Fruit fly (Drosophila melanogaster): ENCODE measurements around the gene CG12523.

The CG12523 gene

DNA sequence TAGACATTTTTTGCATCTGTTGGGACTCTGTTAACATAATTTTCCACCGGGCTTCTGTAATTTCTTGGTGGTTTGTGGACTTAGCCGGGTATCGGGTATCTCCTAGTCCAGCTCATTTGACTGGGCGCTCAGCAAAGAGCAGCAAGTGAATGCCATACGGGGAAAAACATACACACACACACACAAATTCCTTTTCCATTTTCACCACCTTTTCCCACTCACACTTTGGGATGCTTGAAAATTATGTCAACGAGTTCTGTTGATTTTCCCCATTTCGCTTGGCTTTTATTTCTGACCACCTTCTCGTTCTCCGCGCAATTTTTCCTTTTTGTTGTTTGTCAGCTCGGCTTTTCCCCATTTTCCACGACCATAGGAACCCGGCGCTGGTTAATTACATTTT lies 10.9 kb downstream of the CG12523 start:
- TF ChIP-seq Mio (GFP tag; optimal IDR thresholded peaks at IDR 0.05) (no peak), GATAd (GFP tag; optimal IDR thresholded peaks at IDR 0.05) (no peak), dl (GFP tag; optimal IDR thresholded peaks at IDR 0.05; ENCODE audit: insufficient read depth in 1 of 2, partially characterized antibody in 2 of 2) (no peak), N (GFP tag; optimal IDR thresholded peaks at IDR 0.05) (no peak), OdsH (GFP tag; optimal IDR thresholded peaks at IDR 0.05) (no peak), CG32264 (GFP tag; optimal IDR thresholded peaks at IDR 0.05) (no peak), sv (GFP tag; optimal IDR thresholded peaks at IDR 0.05) (no peak), psq (GFP tag; optimal IDR thresholded peaks at IDR 0.05) (no peak), CrebA (GFP tag; optimal IDR thresholded peaks at IDR 0.05; ENCODE audit: borderline replicate concordance) (no peak), HLH106 (tag; optimal IDR thresholded peaks at IDR 0.05) (no peak), CG9705 (GFP tag; optimal IDR thresholded peaks at IDR 0.05) (no peak), Hnf4 (GFP tag; optimal IDR thresholded peaks at IDR 0.05) (no peak)

- TF ChIP-seq HLH106 (tag; optimal IDR thresholded peaks at IDR 0.05): peak; percentile 7
- no peak for TF ChIP-seq Dif (GFP tag; optimal IDR thresholded peaks at IDR 0.05; ENCODE audit: partially characterized antibody)
These were observed 11.9 kb downstream of the CG12523 start for dm6 chr3L:10812903-10813302.

DNA sequence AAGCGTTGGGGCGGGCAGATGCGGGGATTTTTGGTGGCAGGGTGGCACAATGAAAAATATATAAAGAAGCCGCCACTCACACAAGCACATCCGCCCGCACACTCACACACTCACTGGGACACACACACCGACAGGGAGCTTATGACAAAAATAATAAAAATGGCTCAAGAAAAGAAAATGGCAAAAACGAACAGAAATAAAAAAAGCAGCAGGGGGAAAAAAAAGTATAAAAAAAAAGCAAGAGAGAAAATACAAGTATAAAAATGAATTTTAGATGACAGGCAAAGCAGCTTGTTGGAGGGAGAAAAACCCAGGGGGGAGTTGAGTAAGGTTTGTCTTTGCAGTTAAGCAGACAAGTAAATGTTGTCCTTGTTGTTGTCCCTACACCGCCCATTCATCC lies 12.9 kb downstream of the CG12523 start:
- TF ChIP-seq Vsx2 (GFP tag; optimal IDR thresholded peaks at IDR 0.05; ENCODE audit: partially characterized antibody) (no peak), Sp1 (GFP tag; optimal IDR thresholded peaks at IDR 0.05) (peak; percentile 18), Myc (optimal IDR thresholded peaks at IDR 0.05) (no peak), N (GFP tag; optimal IDR thresholded peaks at IDR 0.05) (no peak), dsf (GFP tag; optimal IDR thresholded peaks at IDR 0.05; ENCODE audit: borderline replicate concordance) (no peak), rgr (GFP tag; optimal IDR thresholded peaks at IDR 0.05) (no peak)

DNA sequence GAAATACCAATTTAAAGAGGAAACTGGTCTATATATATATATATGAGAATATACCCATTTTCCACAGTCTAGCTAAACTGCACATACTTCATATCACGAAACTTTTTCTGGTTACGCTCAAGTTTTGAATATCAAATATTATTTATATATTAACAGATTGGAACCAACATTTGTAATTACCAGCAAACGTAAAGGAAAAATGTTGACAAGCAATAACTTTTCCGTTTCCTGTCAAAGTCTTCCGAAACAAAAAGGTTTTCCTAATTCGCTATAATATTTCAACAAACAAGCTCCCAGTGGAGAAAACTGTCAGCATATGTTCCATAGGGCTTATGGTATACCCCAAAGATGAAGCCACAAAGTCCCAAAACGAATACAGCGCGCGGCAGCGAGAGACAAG lies 13.5 kb downstream of the CG12523 start, which contains the start of gene CG42831:
TSS of gene CG42831 (plus strand) at position 301 of the 400 bp plus-strand sequence.
- TF ChIP-seq psq (GFP tag; optimal IDR thresholded peaks at IDR 0.05) (no peak), Rel (GFP tag; optimal IDR thresholded peaks at IDR 0.05) (no peak), Rel (tag; optimal IDR thresholded peaks at IDR 0.05) (no peak), brk (GFP tag; optimal IDR thresholded peaks at IDR 0.05) (no peak), Hr78 (GFP tag; optimal IDR thresholded peaks at IDR 0.05) (no peak), h (GFP tag; optimal IDR thresholded peaks at IDR 0.05) (no peak), CrebA (GFP tag; optimal IDR thresholded peaks at IDR 0.05; ENCODE audit: borderline replicate concordance) (no peak), Vsx2 (GFP tag; optimal IDR thresholded peaks at IDR 0.05; ENCODE audit: partially characterized antibody) (no peak), usp (GFP tag; optimal IDR thresholded peaks at IDR 0.05) (no peak), foxo (GFP tag; optimal IDR thresholded peaks at IDR 0.05) (no peak), woc (GFP tag; optimal IDR thresholded peaks at IDR 0.05) (no peak), Dif (GFP tag; optimal IDR thresholded peaks at IDR 0.05; ENCODE audit: partially characterized antibody) (no peak)

dm6 chr3L:10814925-10815447 lies 14.0 kb downstream of the CG12523 start:
- TF ChIP-seq sage (GFP tag; optimal IDR thresholded peaks at IDR 0.05) (no peak), h (GFP tag; optimal IDR thresholded peaks at IDR 0.05) (no peak), Dfd (GFP tag; optimal IDR thresholded peaks at IDR 0.05) (no peak), ey (GFP tag; optimal IDR thresholded peaks at IDR 0.05) (no peak), rgr (GFP tag; optimal IDR thresholded peaks at IDR 0.05) (no peak), CG9705 (GFP tag; optimal IDR thresholded peaks at IDR 0.05) (no peak), fru (GFP tag; optimal IDR thresholded peaks at IDR 0.05) (no peak), Sp1 (GFP tag; optimal IDR thresholded peaks at IDR 0.05) (no peak), brk (GFP tag; optimal IDR thresholded peaks at IDR 0.05) (no peak), Jra (GFP tag; optimal IDR thresholded peaks at IDR 0.05) (no peak), dl (GFP tag; optimal IDR thresholded peaks at IDR 0.05; ENCODE audit: insufficient read depth in 1 of 2, partially characterized antibody in 2 of 2) (no peak), woc (GFP tag; optimal IDR thresholded peaks at IDR 0.05) (no peak), jim (GFP tag; optimal IDR thresholded peaks at IDR 0.05) (no peak)

Data from whole organism, wandering third instar larva.